Fruit fly (Drosophila melanogaster) Kc167 (cell line): ENCODE measurements around the gene CG8519.

Experiments used
- Myc ChIP-seq: fragments of >200 bp; optimal IDR thresholded peaks from 2 replicates; lab custom pipeline; 2017; ENCODE audit warnings: missing external identifiers
- Sin3A ChIP-seq: fragments of >200 bp; optimal IDR thresholded peaks from 2 replicates; lab custom pipeline; 2018; ENCODE audit warnings: missing external identifiers
- h ChIP-seq: fragments of >200 bp; optimal IDR thresholded peaks from 3 replicates; lab custom pipeline; 2018; ENCODE audit warnings: missing external identifiers
- psq ChIP-seq: fragments of >200 bp; optimal IDR thresholded peaks from 2 replicates; lab custom pipeline; 2017; ENCODE audit warnings: missing external identifiers
- ttk ChIP-seq: sonication (Bioruptor generic); optimal IDR thresholded peaks from 2 replicates; lab custom pipeline; 2017; ENCODE audit warnings: missing external identifiers

Gene CG8519

DNA sequence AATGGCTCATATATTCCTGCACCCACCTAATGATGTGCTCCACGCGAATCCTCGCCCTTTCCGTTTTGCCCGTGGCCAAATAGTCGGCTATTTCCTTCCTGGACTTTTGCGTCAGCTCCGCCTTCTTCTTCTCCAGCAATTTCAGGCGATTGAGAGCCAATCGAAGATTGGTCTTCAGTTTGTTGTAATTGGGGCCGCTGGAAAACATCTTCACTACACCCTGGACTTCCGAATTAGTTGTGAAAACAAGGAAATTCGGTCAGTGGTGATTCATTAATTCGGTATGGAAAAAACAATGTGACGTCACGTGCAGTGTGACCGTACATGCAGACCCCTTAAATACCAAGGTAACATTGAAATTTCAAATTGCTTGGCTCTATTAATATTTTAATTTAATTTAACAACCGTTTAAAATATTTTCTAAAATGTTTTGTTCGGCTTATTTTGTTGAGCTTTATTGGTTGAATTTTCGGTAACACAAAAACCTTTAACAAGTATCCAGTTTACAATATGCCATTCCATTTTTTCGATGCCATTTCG is 51.6 kb downstream of the CG8519 start, which contains the start of gene Ist1:
Ist1 (minus strand) TSS at position 301 of the 540 bp plus-strand sequence.
- TF ChIP-seq psq (lab: Kevin White, UChicago) (no peak), Myc (lab: Kevin White, UChicago) (no peak), Sin3A (lab: Kevin White, UChicago) (no peak), h (lab: Kevin White, UChicago) (no peak), ttk (lab: Kevin White, UChicago) (no peak)
